2 fruit fly cellular contexts compared by ENCODE assay signal in genomic region chr3R:5514759-5515158, dm6.
TF ChIP-seq lines count a peak whose summit lies in the region.

No protein-coding gene starts in this region.

TF ChIP-seq in whole organism, prepupa, 60 proteins besides CTCF, POLR2A, EP300 and RAD21 (continues in another document):
- TF ChIP-seq CG7368 (GFP tag; optimal IDR thresholded peaks at IDR 0.05; lab: Kevin White, UChicago) (no peak), CG31627 (GFP tag; optimal IDR thresholded peaks at IDR 0.05; lab: Kevin White, UChicago) (peak; percentile 12), Met (GFP tag; optimal IDR thresholded peaks at IDR 0.05; lab: Kevin White, UChicago) (peak; percentile 21), fd59A (GFP tag; optimal IDR thresholded peaks at IDR 0.05; lab: Kevin White, UChicago) (no peak), cyc (GFP tag; optimal IDR thresholded peaks at IDR 0.05; lab: Kevin White, UChicago) (no peak), achi (GFP tag; optimal IDR thresholded peaks at IDR 0.05; lab: Kevin White, UChicago) (no peak), CG11902 (GFP tag; optimal IDR thresholded peaks at IDR 0.05; lab: Kevin White, UChicago) (no peak), esn (GFP tag; optimal IDR thresholded peaks at IDR 0.05; lab: Kevin White, UChicago) (peak; percentile 10), CG8319 (GFP tag; optimal IDR thresholded peaks at IDR 0.05; lab: Kevin White, UChicago) (no peak), CG11294 (GFP tag; IDR thresholded peaks at IDR 0.05; lab: Robert Waterston, UW) (no peak), CG8632 (GFP tag; optimal IDR thresholded peaks at IDR 0.05; lab: Kevin White, UChicago) (no peak), CG6163 (GFP tag; IDR thresholded peaks at IDR 0.05; lab: Robert Waterston, UW) (no peak), Hr39 (GFP tag; optimal IDR thresholded peaks at IDR 0.05; lab: Kevin White, UChicago) (peak; percentile 36), vri (GFP tag; optimal IDR thresholded peaks at IDR 0.05; lab: Kevin White, UChicago) (no peak), Eip78C (GFP tag; lab: Kevin White, UChicago) (peak; percentile 57), Sox14 (GFP tag; optimal IDR thresholded peaks at IDR 0.05; lab: Kevin White, UChicago) (no peak), CG6792 (GFP tag; optimal IDR thresholded peaks at IDR 0.05; lab: Kevin White, UChicago) (no peak), CG10631 (GFP tag; optimal IDR thresholded peaks at IDR 0.05; lab: Kevin White, UChicago) (no peak), CG11762 (GFP tag; optimal IDR thresholded peaks at IDR 0.05; lab: Kevin White, UChicago; ENCODE audit: insufficient read depth) (no peak), dac (GFP tag; optimal IDR thresholded peaks at IDR 0.05; lab: Kevin White, UChicago) (no peak), CG6808 (GFP tag; optimal IDR thresholded peaks at IDR 0.05; lab: Kevin White, UChicago) (no peak), spab (GFP tag; optimal IDR thresholded peaks at IDR 0.05; lab: Kevin White, UChicago) (no peak), Sox102F (GFP tag; optimal IDR thresholded peaks at IDR 0.05; lab: Kevin White, UChicago) (no peak), Blimp-1 (GFP tag; optimal IDR thresholded peaks at IDR 0.05; lab: Kevin White, UChicago) (no peak), dsx (GFP tag; optimal IDR thresholded peaks at IDR 0.05; lab: Kevin White, UChicago; ENCODE audit: poor library complexity, severe bottlenecking) (no peak), Eip75B (GFP tag; optimal IDR thresholded peaks at IDR 0.05; lab: Kevin White, UChicago) (no peak), topi (GFP tag; optimal IDR thresholded peaks at IDR 0.05; lab: Kevin White, UChicago) (peak; percentile 10), ss (GFP tag; optimal IDR thresholded peaks at IDR 0.05; lab: Kevin White, UChicago) (no peak), CG8119 (GFP tag; IDR thresholded peaks at IDR 0.05; lab: Robert Waterston, UW) (no peak), CG1621 (tag; optimal IDR thresholded peaks at IDR 0.05; lab: Kevin White, UChicago) (no peak), Ets96B (tag; optimal IDR thresholded peaks at IDR 0.05; lab: Kevin White, UChicago) (no peak), fd85E (GFP tag; optimal IDR thresholded peaks at IDR 0.05; lab: Kevin White, UChicago) (no peak), Sox15 (GFP tag; optimal IDR thresholded peaks at IDR 0.05; lab: Kevin White, UChicago) (no peak), CG6854 (GFP tag; optimal IDR thresholded peaks at IDR 0.05; lab: Kevin White, UChicago) (no peak), OdsH (GFP tag; optimal IDR thresholded peaks at IDR 0.05; lab: Kevin White, UChicago) (no peak), Gug (GFP tag; IDR thresholded peaks at IDR 0.05; lab: Robert Waterston, UW) (no peak), Lpt (GFP tag; optimal IDR thresholded peaks at IDR 0.05; lab: Kevin White, UChicago) (no peak), Ets21C (GFP tag; optimal IDR thresholded peaks at IDR 0.05; lab: Kevin White, UChicago) (no peak), Smox (GFP tag; optimal IDR thresholded peaks at IDR 0.05; lab: Kevin White, UChicago) (peak; percentile 15), Hr4 (GFP tag; optimal IDR thresholded peaks at IDR 0.05; lab: Kevin White, UChicago) (no peak), CG3919 (GFP tag; optimal IDR thresholded peaks at IDR 0.05; lab: Kevin White, UChicago) (no peak), eg (GFP tag; IDR thresholded peaks at IDR 0.05; lab: Robert Waterston, UW) (no peak), Hr38 (GFP tag; optimal IDR thresholded peaks at IDR 0.05; lab: Kevin White, UChicago) (no peak), CG16779 (tag; optimal IDR thresholded peaks at IDR 0.05; lab: Kevin White, UChicago) (no peak), net (GFP tag; optimal IDR thresholded peaks at IDR 0.05; lab: Kevin White, UChicago) (no peak), CG32006 (GFP tag; optimal IDR thresholded peaks at IDR 0.05; lab: Kevin White, UChicago) (no peak), salr (GFP tag; optimal IDR thresholded peaks at IDR 0.05; lab: Kevin White, UChicago) (no peak), CG3032 (tag; optimal IDR thresholded peaks at IDR 0.05; lab: Kevin White, UChicago) (no peak), Eip93F (GFP tag; optimal IDR thresholded peaks at IDR 0.05; lab: Kevin White, UChicago) (no peak)

TF ChIP-seq in whole organism, wandering third instar larva, 38 proteins besides CTCF, POLR2A, EP300 and RAD21:
- TF ChIP-seq h (GFP tag; optimal IDR thresholded peaks at IDR 0.05; lab: Kevin White, UChicago) = peak; percentile 10
- TF ChIP-seq CG32264 (GFP tag; optimal IDR thresholded peaks at IDR 0.05; lab: Kevin White, UChicago) = no peak
TF ChIP-seq in whole organism, wandering third instar larva: peak in this region for 1.
